Worm (Caenorhabditis elegans): ENCODE measurements around the gene C33F10.12.

DNA sequence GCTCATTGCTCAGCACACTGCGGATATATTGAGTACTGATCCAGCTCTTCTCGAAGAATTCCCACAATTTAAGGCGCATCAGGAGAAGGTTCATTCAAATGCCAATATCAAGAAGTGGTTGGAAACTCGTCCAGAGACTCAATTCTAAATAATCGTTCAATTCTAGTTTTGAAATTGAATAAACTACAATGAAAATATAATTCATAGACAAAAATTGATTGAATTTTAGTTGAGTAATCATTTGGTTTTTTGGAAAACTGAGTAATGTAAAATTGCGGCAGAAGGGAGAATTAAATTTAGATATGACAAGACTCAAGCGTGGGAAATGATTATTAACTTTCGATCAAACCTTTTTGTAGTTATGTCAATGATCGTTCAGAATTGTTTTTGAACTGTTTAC, 46.8 kb upstream of the C33F10.12 start:
- TF ChIP-seq unc-62 (GFP tag; optimal IDR thresholded peaks at IDR 0.05) (no peak), ztf-4 (tag; optimal IDR thresholded peaks at IDR 0.05) (no peak), nhr-12 (tag; optimal IDR thresholded peaks at IDR 0.05) (no peak), ztf-11 (tag; optimal IDR thresholded peaks at IDR 0.05) (no peak), elt-1 (tag; optimal IDR thresholded peaks at IDR 0.05) (no peak), egl-27 (tag; optimal IDR thresholded peaks at IDR 0.05) (no peak), unc-39 (tag; optimal IDR thresholded peaks at IDR 0.05) (no peak), lin-13 (GFP tag; optimal IDR thresholded peaks at IDR 0.05) (no peak), ceh-82 (tag; optimal IDR thresholded peaks at IDR 0.05) (no peak), nhr-23 (tag; optimal IDR thresholded peaks at IDR 0.05) (no peak), nhr-11 (tag; optimal IDR thresholded peaks at IDR 0.05) (no peak), lin-39 (tag; optimal IDR thresholded peaks at IDR 0.05) (no peak)

All from whole organism, L2 larva.